Worm (Caenorhabditis elegans) whole organism, L4 larva: ENCODE measurements around the gene nas-33.

Source experiments
- Y105C5A.15 ChIP-seq: fragments of 200-800 bp; sonication (Bioruptor generic); IDR thresholded peaks from 2 replicates; pipeline ENCODE4 v1.3.6; 2022; ENCODE audit warnings: missing genetic modification characterization, missing compliant biosample characterization
- ZK546.5 ChIP-seq, 2 experiments: sonication (generic microtip); optimal IDR thresholded peaks; 2 replicates each; lab custom pipeline; 2017; ENCODE audit warnings: missing biosample characterization in 2 of 2, missing genetic modification characterization in 2 of 2
- aha-1 ChIP-seq: fragments of 150-350 bp; peaks from one replicate; lab custom pipeline; 2014; ENCODE audit warnings: missing biosample characterization, missing genetic modification characterization
- ceh-62 ChIP-seq: sonication (generic microtip); optimal IDR thresholded peaks from 2 replicates; lab custom pipeline; 2017; ENCODE audit warnings: missing biosample characterization, missing genetic modification characterization
- ceh-82 ChIP-seq: sonication (generic microtip); optimal IDR thresholded peaks from 2 replicates; lab custom pipeline; 2017; ENCODE audit warnings: missing biosample characterization, missing genetic modification characterization
- daf-16 ChIP-seq, 3 experiments: sonication (generic microtip); optimal IDR thresholded peaks; 2 replicates each; lab custom pipeline; 2016 to 2017; ENCODE audit warnings: missing genetic modification characterization in 3 of 3, missing genetic modification reagents in 3 of 3, mild to moderate bottlenecking in 2 of 3, missing compliant biosample characterization in 2 of 3, missing biosample characterization in 1 of 3, moderate library complexity in 1 of 3
- dmd-6 ChIP-seq: fragments of 200-800 bp; sonication (Bioruptor generic); IDR thresholded peaks from 2 replicates; pipeline ENCODE4 v1.3.6; 2022; ENCODE audit warnings: missing genetic modification reagents, missing genetic modification characterization, missing compliant biosample characterization
- dve-1 ChIP-seq: sonication (generic microtip); optimal IDR thresholded peaks from 2 replicates; lab custom pipeline; 2017; ENCODE audit warnings: antibody characterized with exemption, mild to moderate bottlenecking, missing genetic modification characterization, missing compliant biosample characterization; ENCODE audit not compliant: insufficient read depth
- hif-1 ChIP-seq, 2 experiments: sonication (generic microtip); optimal IDR thresholded peaks; 2 replicates each; lab custom pipeline; 2016 to 2017; ENCODE audit warnings: missing compliant biosample characterization in 2 of 2, missing genetic modification characterization in 2 of 2, missing genetic modification reagents in 2 of 2, missing genotype in 2 of 2, mild to moderate bottlenecking in 1 of 2
- hmg-1.1 ChIP-seq: fragments of 200-800 bp; sonication (Bioruptor generic); IDR thresholded peaks from 2 replicates; pipeline ENCODE4 v1.3.6; 2022; ENCODE audit warnings: missing genetic modification reagents, missing genetic modification characterization, missing compliant biosample characterization
- lin-13 ChIP-seq: fragments of 150-350 bp; optimal IDR thresholded peaks from 2 replicates; lab custom pipeline; 2014; ENCODE audit warnings: missing biosample characterization, missing genetic modification reagents, missing genetic modification characterization
- lsy-2 ChIP-seq, 2 experiments: fragments of 150-350 bp in 1 of 2; sonication (generic microtip) in 1 of 2; optimal IDR thresholded peaks; 2 replicates each; lab custom pipeline; 2014 to 2017; ENCODE audit warnings: missing biosample characterization in 2 of 2, missing genetic modification characterization in 2 of 2
- mdl-1 ChIP-seq, 2 experiments: fragments of 150-350 bp in 1 of 2; sonication (generic microtip) in 1 of 2; optimal IDR thresholded peaks; 2 replicates each; lab custom pipeline; 2014 to 2017; ENCODE audit warnings: missing biosample characterization in 2 of 2, missing genetic modification characterization in 2 of 2
- mxl-3 ChIP-seq: fragments of 200-800 bp; sonication (Bioruptor generic); optimal IDR thresholded peaks from 2 replicates; lab custom pipeline; 2018; ENCODE audit warnings: mild to moderate bottlenecking, missing genetic modification characterization, missing compliant biosample characterization
- nhr-11 ChIP-seq: fragments of 150-350 bp; optimal IDR thresholded peaks from 2 replicates; lab custom pipeline; 2014; ENCODE audit warnings: missing biosample characterization, missing genetic modification characterization
- nhr-237 ChIP-seq: sonication (generic microtip); optimal IDR thresholded peaks from 2 replicates; lab custom pipeline; 2017; ENCODE audit warnings: missing biosample characterization, missing genetic modification characterization
- nhr-28 ChIP-seq: fragments of 150-350 bp; optimal IDR thresholded peaks from 2 replicates; lab custom pipeline; 2014; ENCODE audit warnings: missing biosample characterization, missing genetic modification characterization
- nhr-41 ChIP-seq: fragments of 200-800 bp; sonication (Bioruptor generic); IDR thresholded peaks from 2 replicates; pipeline ENCODE4 v1.3.6; 2022; ENCODE audit warnings: missing genetic modification reagents, missing genetic modification characterization, missing compliant biosample characterization
- nhr-48 ChIP-seq: sonication (generic microtip); optimal IDR thresholded peaks from 2 replicates; lab custom pipeline; 2016; ENCODE audit warnings: mild to moderate bottlenecking, missing genetic modification characterization, missing compliant biosample characterization
- nhr-77 ChIP-seq: fragments of 150-350 bp; optimal IDR thresholded peaks from 2 replicates; lab custom pipeline; 2014; ENCODE audit warnings: missing biosample characterization, missing genetic modification characterization
- pqm-1 ChIP-seq: sonication (generic microtip); optimal IDR thresholded peaks from 2 replicates; lab custom pipeline; 2017; ENCODE audit warnings: missing biosample characterization, missing genetic modification characterization
- tra-1 ChIP-seq: fragments of 200-800 bp; sonication (Bioruptor generic); IDR thresholded peaks from 2 replicates; pipeline ENCODE4 v1.3.6; 2022; ENCODE audit warnings: missing genetic modification reagents, missing genetic modification characterization, missing compliant biosample characterization
- unc-62 ChIP-seq, 3 experiments: fragments of 150-350 bp in 1 of 3; sonication (generic microtip); optimal IDR thresholded peaks in 2 of 3; peaks in 1 of 3; 1 replicate in 1 of 3; 2 replicates in 2 of 3; lab custom pipeline; 2014 to 2017; ENCODE audit warnings: missing biosample characterization in 3 of 3, missing genetic modification characterization in 3 of 3, missing genetic modification reagents in 3 of 3, missing genotype in 1 of 3
- ztf-11 ChIP-seq: fragments of 150-350 bp; optimal IDR thresholded peaks from 2 replicates; lab custom pipeline; 2014; ENCODE audit warnings: missing biosample characterization, missing genetic modification characterization

nas-33 gene

DNA sequence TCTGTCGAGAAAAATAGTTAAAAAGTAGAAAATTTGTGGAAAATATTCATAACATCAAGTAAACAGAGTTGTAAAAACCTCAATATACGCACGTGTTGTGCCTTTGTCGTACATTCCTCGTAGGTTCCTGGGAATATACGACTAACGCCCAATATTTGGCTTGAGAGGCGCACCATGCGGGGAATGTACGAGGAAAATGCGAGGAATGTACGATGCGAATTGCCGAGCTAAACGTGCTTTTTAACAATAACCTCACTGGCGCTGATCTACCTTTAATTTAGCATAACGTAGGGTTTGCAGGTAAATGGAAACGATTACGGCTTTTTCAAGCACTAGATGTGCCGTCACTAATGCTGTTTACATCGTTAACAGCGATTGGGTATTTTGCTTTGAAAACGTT is 13.4 kb upstream of the nas-33 start, which contains the start of gene C15B12.9:
TSS of gene C15B12.9 (plus strand) at position 301 of the 400 bp plus-strand sequence.
- peak in 1 of 2 experiments; percentile 42 for TF ChIP-seq unc-62 (GFP tag; optimal IDR thresholded peaks at IDR 0.05 in 1 of 2; lab: Kevin White, UChicago)
- no peak for TF ChIP-seq unc-62 (tag; optimal IDR thresholded peaks at IDR 0.05; lab: Kevin White, UChicago)
- no peak for TF ChIP-seq nhr-41 (GFP tag; lab: Robert Waterston, UW)

- TF ChIP-seq unc-62 (GFP tag; optimal IDR thresholded peaks at IDR 0.05 in 1 of 2; lab: Kevin White, UChicago), result peak in 1 of 2 experiments; percentile 57
- TF ChIP-seq unc-62 (tag; optimal IDR thresholded peaks at IDR 0.05; lab: Kevin White, UChicago), result no peak
- TF ChIP-seq nhr-77 (tag; lab: Kevin White, UChicago), result no peak
Measured at ce11 chrX:6467462-6467861, 12.4 kb upstream of the nas-33 start, which contains the start of gene C15B12.3. C15B12.3 (minus strand) TSS chrX:6467562.

DNA sequence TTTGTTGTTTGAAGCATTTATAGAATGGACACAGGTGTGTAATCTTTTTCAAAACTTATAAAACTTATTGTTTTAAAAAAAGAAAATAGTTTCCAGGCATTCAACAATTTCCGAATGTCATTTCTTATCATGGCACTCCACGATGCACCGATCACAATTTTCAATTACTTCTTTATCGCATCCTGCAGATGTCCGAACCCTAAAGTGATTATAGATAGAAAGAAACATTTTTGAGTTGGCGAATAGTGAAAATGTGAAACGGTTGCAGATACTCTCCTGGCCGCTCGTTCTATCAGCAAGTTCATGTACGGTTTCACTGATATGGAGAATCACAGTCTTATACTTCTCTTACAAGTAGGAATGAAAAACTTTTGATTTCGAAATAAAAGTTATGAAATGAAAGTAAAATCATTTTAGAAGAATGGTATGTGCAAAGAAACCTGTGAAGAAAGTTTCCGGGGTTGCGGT is 8.0 kb upstream of the nas-33 start, which contains the start of gene C15B12.2:
TSS of gene C15B12.2 (plus strand) at position 418 of the 468 bp plus-strand sequence.
- TF ChIP-seq pqm-1 (tag; lab: Kevin White, UChicago), result peak; percentile 84
- no peak for TF ChIP-seq nhr-11 (tag; lab: Kevin White, UChicago)
- peak; percentile 68 for TF ChIP-seq dmd-6 (GFP tag; lab: Robert Waterston, UW)
- peak in 1 of 2 experiments; percentile 22 for TF ChIP-seq mdl-1 (tag; optimal IDR thresholded peaks at IDR 0.05; lab: Kevin White, UChicago)
- TF ChIP-seq nhr-28, result peak; percentile 15
- peak; percentile 18 for TF ChIP-seq mxl-3 (GFP tag; lab: Kevin White, UChicago)
- peak; percentile 54 for TF ChIP-seq dve-1 (tag; lab: Kevin White, UChicago)
- TF ChIP-seq hif-1 (tag; optimal IDR thresholded peaks at IDR 0.05; lab: Kevin White, UChicago), result no peak
- no peak for TF ChIP-seq daf-16 (GFP tag; optimal IDR thresholded peaks at IDR 0.05; lab: Kevin White, UChicago)
- peak; percentile 56 for TF ChIP-seq daf-16 (tag; optimal IDR thresholded peaks at IDR 0.05; lab: Kevin White, UChicago)
- TF ChIP-seq aha-1, result peak; percentile 68

DNA sequence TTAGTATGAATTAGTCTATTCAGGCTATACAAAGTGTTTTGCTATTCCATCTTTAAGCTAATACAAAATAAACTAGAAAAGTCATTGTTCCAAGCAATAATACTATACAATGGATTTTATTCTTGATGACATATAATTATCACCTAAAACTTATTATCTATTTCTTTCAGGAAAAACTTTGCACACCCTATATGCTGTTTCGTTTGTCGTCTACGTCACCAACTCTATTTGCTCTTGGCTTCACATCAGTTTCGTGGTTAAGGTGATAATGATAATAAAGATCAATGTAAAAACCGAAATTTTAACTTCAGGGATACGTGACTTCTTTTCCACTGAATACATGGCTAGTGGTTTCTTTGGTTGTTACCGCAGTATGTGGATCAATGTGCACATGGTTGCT is 7.4 kb upstream of the nas-33 start:
- TF ChIP-seq dmd-6 (GFP tag; lab: Robert Waterston, UW), result peak; percentile 55
- TF ChIP-seq ceh-62 (tag; lab: Kevin White, UChicago), result no peak
- peak; percentile 65 for TF ChIP-seq pqm-1 (tag; lab: Kevin White, UChicago)
- TF ChIP-seq daf-16 (GFP tag; optimal IDR thresholded peaks at IDR 0.05; lab: Kevin White, UChicago), result no peak
- TF ChIP-seq daf-16 (tag; optimal IDR thresholded peaks at IDR 0.05; lab: Kevin White, UChicago), result peak; percentile 15

- TF ChIP-seq nhr-237 (no peak), aha-1 (peak; percentile 54)
- TF ChIP-seq, all 104 proteins: peak for 1
Measured at ce11 chrX:6461729-6462128, 6.7 kb upstream of the nas-33 start, which contains the start of gene K04E7.1. K04E7.1 (plus strand) TSS chrX:6462029.

DNA sequence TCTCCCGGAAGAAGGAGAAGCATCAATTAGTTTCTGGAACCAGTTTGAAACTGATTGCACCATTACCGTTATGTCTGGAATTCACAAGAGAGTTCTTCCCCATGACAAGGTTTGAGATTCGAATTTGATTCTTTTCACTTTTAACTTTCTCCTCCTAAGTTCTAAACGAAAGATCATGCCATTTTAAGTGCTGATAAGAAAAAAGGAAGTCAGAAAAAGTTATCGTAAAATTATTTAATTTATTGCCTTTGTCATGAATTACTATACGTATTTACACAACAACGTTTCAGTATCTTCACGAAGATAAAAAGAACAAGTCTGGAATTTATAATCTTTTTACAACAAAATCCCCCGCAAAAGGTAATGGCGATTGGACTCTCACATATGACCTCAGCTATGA is 5.1 kb upstream of the nas-33 start:
- TF ChIP-seq nhr-77 (tag; lab: Kevin White, UChicago) (peak; percentile 24), ztf-11 (no peak), dve-1 (tag; lab: Kevin White, UChicago) (peak; percentile 21), lsy-2 (tag; optimal IDR thresholded peaks at IDR 0.05; lab: Kevin White, UChicago) (no peak), pqm-1 (tag; lab: Kevin White, UChicago) (peak; percentile 27), ZK546.5 (tag; optimal IDR thresholded peaks at IDR 0.05; lab: Kevin White, UChicago) (no peak), dmd-6 (GFP tag; lab: Robert Waterston, UW) (peak; percentile 43), nhr-28 (peak; percentile 30), Y105C5A.15 (GFP tag; lab: Robert Waterston, UW) (no peak)
- TF ChIP-seq, all 104 proteins: peak for 5

- TF ChIP-seq pqm-1 (tag; lab: Kevin White, UChicago) (peak; percentile 57), lin-13 (GFP tag; lab: Kevin White, UChicago) (no peak)
Measured at ce11 chrX:6458467-6458866, 3.4 kb upstream of the nas-33 start.

DNA sequence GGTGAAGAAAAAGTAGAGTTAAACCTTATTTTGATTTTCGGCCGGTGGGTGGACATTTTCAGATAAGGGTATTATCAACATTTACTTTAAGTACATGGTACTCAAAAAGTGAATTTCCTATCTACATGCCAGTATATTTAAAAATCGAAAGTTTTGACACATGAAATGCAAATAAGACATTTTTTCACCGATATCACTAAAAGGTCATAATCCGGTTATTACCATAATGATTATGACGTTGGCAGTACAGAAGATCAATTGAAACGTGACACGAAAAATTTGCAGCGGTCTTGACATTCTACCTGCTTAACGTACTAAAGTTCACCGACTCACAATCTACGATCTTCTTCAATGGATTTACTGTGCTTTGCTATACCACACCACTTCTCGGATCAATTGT is 2.9 kb upstream of the nas-33 start:
- TF ChIP-seq dmd-6 (GFP tag; lab: Robert Waterston, UW), result peak; percentile 69
- peak; percentile 41 for TF ChIP-seq dve-1 (tag; lab: Kevin White, UChicago)
- TF ChIP-seq unc-62 (GFP tag; optimal IDR thresholded peaks at IDR 0.05 in 1 of 2; lab: Kevin White, UChicago), result peak; percentile 15 to 17
- no peak for TF ChIP-seq unc-62 (tag; optimal IDR thresholded peaks at IDR 0.05; lab: Kevin White, UChicago)
- TF ChIP-seq nhr-48 (tag; lab: Kevin White, UChicago), result peak; percentile 30
- peak; percentile 0 for TF ChIP-seq nhr-77 (tag; lab: Kevin White, UChicago)
- no peak for TF ChIP-seq hmg-1.1 (GFP tag; lab: Robert Waterston, UW)
- TF ChIP-seq tra-1, result peak; percentile 58; the same call in 1 of the 2 replicates
- TF ChIP-seq ceh-82, result no peak
